Worm (Caenorhabditis elegans): Measurements from ENCODE around the gene T25F10.3.

The T25F10.3 gene

ce11 chrV:6744774-6745173 is at the start of gene T25F10.3:
T25F10.3 (plus strand) TSS chrV:6745081.
- TF ChIP-seq pat-9 (tag; optimal IDR thresholded peaks at IDR 0.05) (no peak), unc-86 (tag; optimal IDR thresholded peaks at IDR 0.05) (no peak), F13H6.1 (tag; optimal IDR thresholded peaks at IDR 0.05) (no peak), mec-3 (tag; optimal IDR thresholded peaks at IDR 0.05; ENCODE audit: borderline replicate concordance) (no peak)

ce11 chrV:6697552-6697951 is 47.3 kb upstream of the T25F10.3 start, which contains the start of gene W02F12.2:
W02F12.2 (minus strand) TSS chrV:6697652.
- TF ChIP-seq mec-3 (tag; optimal IDR thresholded peaks at IDR 0.05; ENCODE audit: borderline replicate concordance) (no peak), lin-11 (tag; optimal IDR thresholded peaks at IDR 0.05) (no peak), K09A11.1 (tag; optimal IDR thresholded peaks at IDR 0.05; ENCODE audit: insufficient read depth) (no peak), ttx-3 (tag; optimal IDR thresholded peaks at IDR 0.05) (no peak), nhr-11 (tag; optimal IDR thresholded peaks at IDR 0.05) (no peak), ceh-30 (tag; optimal IDR thresholded peaks at IDR 0.05) (no peak), tbx-2 (tag; optimal IDR thresholded peaks at IDR 0.05) (no peak), Y22D7AL.16 (tag; optimal IDR thresholded peaks at IDR 0.05) (no peak)

ce11 chrV:6699021-6699420 is 45.9 kb upstream of the T25F10.3 start:
- no peak for TF ChIP-seq hlh-8 (tag; optimal IDR thresholded peaks at IDR 0.05)
- TF ChIP-seq eyg-1 (tag; optimal IDR thresholded peaks at IDR 0.05): no peak
- TF ChIP-seq ceh-2 (tag; optimal IDR thresholded peaks at IDR 0.05): no peak
- TF ChIP-seq K09A11.1 (tag; optimal IDR thresholded peaks at IDR 0.05; ENCODE audit: insufficient read depth): no peak

ce11 chrV:6699833-6700232 is 45.0 kb upstream of the T25F10.3 start:
- TF ChIP-seq ztf-16 (tag; optimal IDR thresholded peaks at IDR 0.05) (no peak), ceh-30 (tag; optimal IDR thresholded peaks at IDR 0.05) (no peak), hlh-6 (tag; optimal IDR thresholded peaks at IDR 0.05) (no peak), ceh-31 (tag; optimal IDR thresholded peaks at IDR 0.05) (no peak), Y22D7AL.16 (tag; optimal IDR thresholded peaks at IDR 0.05) (no peak), madf-2 (tag; optimal IDR thresholded peaks at IDR 0.05) (no peak), tbx-2 (tag; optimal IDR thresholded peaks at IDR 0.05) (no peak), hlh-15 (tag; optimal IDR thresholded peaks at IDR 0.05) (no peak), gmeb-2 (tag; optimal IDR thresholded peaks at IDR 0.05) (no peak), che-1 (tag; optimal IDR thresholded peaks at IDR 0.05) (no peak), K02D7.2 (tag; optimal IDR thresholded peaks at IDR 0.05) (no peak), ceh-2 (tag; optimal IDR thresholded peaks at IDR 0.05) (no peak), hlh-30 (tag; optimal IDR thresholded peaks at IDR 0.05; ENCODE audit: insufficient read depth) (no peak), C08G9.2 (tag; optimal IDR thresholded peaks at IDR 0.05) (no peak), ceh-19 (GFP tag; optimal IDR thresholded peaks at IDR 0.05) (no peak)

ce11 chrV:6702692-6703091 is 42.2 kb upstream of the T25F10.3 start, which contains the start of gene era-1:
era-1 (plus strand) TSS chrV:6703057.
- TF ChIP-seq hlh-13 (GFP tag; optimal IDR thresholded peaks at IDR 0.05) (no peak), ceh-24 (tag; optimal IDR thresholded peaks at IDR 0.05) (no peak), fkh-6 (tag; optimal IDR thresholded peaks at IDR 0.05) (no peak), madf-2 (tag; optimal IDR thresholded peaks at IDR 0.05) (no peak), ceh-18 (tag; optimal IDR thresholded peaks at IDR 0.05) (no peak), ceh-6 (GFP tag; optimal IDR thresholded peaks at IDR 0.05) (no peak), ceh-14 (tag; optimal IDR thresholded peaks at IDR 0.05) (no peak), pax-1 (tag; optimal IDR thresholded peaks at IDR 0.05) (no peak), C38D4.7 (GFP tag; optimal IDR thresholded peaks at IDR 0.05) (no peak), elt-4 (tag; optimal IDR thresholded peaks at IDR 0.05) (no peak), sdc-2 (tag; optimal IDR thresholded peaks at IDR 0.05) (no peak), ceh-34 (tag; optimal IDR thresholded peaks at IDR 0.05) (no peak), ets-4 (tag; optimal IDR thresholded peaks at IDR 0.05) (no peak), pag-3 (tag; optimal IDR thresholded peaks at IDR 0.05; ENCODE audit: borderline replicate concordance) (no peak), ref-2 (tag; optimal IDR thresholded peaks at IDR 0.05) (no peak), ama-1 (optimal IDR thresholded peaks at IDR 0.05) (no peak), unc-3 (GFP tag; conservative IDR thresholded peaks at IDR 0.05) (no peak), unc-3 (tag; optimal IDR thresholded peaks at IDR 0.05) (no peak), C08G9.2 (tag; optimal IDR thresholded peaks at IDR 0.05) (no peak), pqm-1 (tag; optimal IDR thresholded peaks at IDR 0.05) (no peak), nfya-1 (tag; optimal IDR thresholded peaks at IDR 0.05) (no peak)
